Worm (Caenorhabditis elegans) whole organism, late embryonic: ENCODE measurements around the gene alh-7.

Source experiments
- C08G9.2 ChIP-seq: sonication (generic microtip); optimal IDR thresholded peaks from 2 replicates; lab custom pipeline; 2016; ENCODE audit warnings: mild to moderate bottlenecking, missing genetic modification characterization, moderate library complexity, missing compliant biosample characterization
- C38D4.7 ChIP-seq: fragments of 200-800 bp; sonication (Bioruptor generic); optimal IDR thresholded peaks from 2 replicates; lab custom pipeline; 2018; ENCODE audit warnings: mild to moderate bottlenecking, missing genetic modification characterization, moderate library complexity, missing compliant biosample characterization
- K09A11.1 ChIP-seq: sonication (generic microtip); optimal IDR thresholded peaks from 2 replicates; lab custom pipeline; 2017; ENCODE audit warnings: antibody characterized with exemption, mild to moderate bottlenecking, missing genetic modification characterization, missing compliant biosample characterization; ENCODE audit not compliant: insufficient read depth
- T23F11.4 ChIP-seq: fragments of 200-800 bp; sonication (Bioruptor generic); optimal IDR thresholded peaks from 2 replicates; lab custom pipeline; 2018; ENCODE audit warnings: mild to moderate bottlenecking, missing genetic modification characterization, missing compliant biosample characterization
- Y22D7AL.16 ChIP-seq: sonication (generic microtip); optimal IDR thresholded peaks from 2 replicates; lab custom pipeline; 2016; ENCODE audit warnings: missing genetic modification characterization, missing compliant biosample characterization
- ama-1 ChIP-seq: fragments of 150-350 bp; optimal IDR thresholded peaks from 2 replicates; lab custom pipeline; 2014
- ceh-18 ChIP-seq: sonication (generic microtip); optimal IDR thresholded peaks from 2 replicates; lab custom pipeline; 2016; ENCODE audit warnings: missing genetic modification characterization, missing compliant biosample characterization
- ceh-19 ChIP-seq: fragments of 200-800 bp; sonication (Bioruptor generic); optimal IDR thresholded peaks from 2 replicates; lab custom pipeline; 2018; ENCODE audit warnings: mild to moderate bottlenecking, missing genetic modification characterization, missing compliant biosample characterization
- ceh-22 ChIP-seq: sonication (generic microtip); optimal IDR thresholded peaks from 2 replicates; lab custom pipeline; 2017; ENCODE audit warnings: missing biosample characterization, missing genetic modification characterization
- ceh-34 ChIP-seq: sonication (generic microtip); optimal IDR thresholded peaks from 2 replicates; lab custom pipeline; 2016; ENCODE audit warnings: mild to moderate bottlenecking, missing genetic modification characterization, missing compliant biosample characterization
- ceh-45 ChIP-seq: fragments of 200-800 bp; sonication (Bioruptor generic); IDR thresholded peaks from 2 replicates; pipeline ENCODE4 v1.3.6; 2022; ENCODE audit warnings: missing genetic modification reagents, missing genetic modification characterization, missing compliant biosample characterization
- ceh-9 ChIP-seq: sonication (generic microtip); optimal IDR thresholded peaks from 2 replicates; lab custom pipeline; 2016; ENCODE audit warnings: mild to moderate bottlenecking, missing genetic modification characterization, inconsistent platforms, missing compliant biosample characterization
- che-1 ChIP-seq: sonication (generic microtip); optimal IDR thresholded peaks from 2 replicates; lab custom pipeline; 2016; ENCODE audit warnings: mild to moderate bottlenecking, missing genetic modification characterization, missing compliant biosample characterization
- dmd-4 ChIP-seq: sonication (generic microtip); optimal IDR thresholded peaks from 2 replicates; lab custom pipeline; 2016; ENCODE audit warnings: borderline replicate concordance, missing genetic modification characterization, missing compliant biosample characterization
- dve-1 ChIP-seq: sonication (generic microtip); optimal IDR thresholded peaks from 2 replicates; lab custom pipeline; 2017; ENCODE audit warnings: antibody characterized with exemption, mild to moderate bottlenecking, missing genetic modification characterization, missing compliant biosample characterization
- elt-2 ChIP-seq: sonication (generic microtip); optimal IDR thresholded peaks from 2 replicates; lab custom pipeline; 2016; ENCODE audit warnings: missing genetic modification reagents, missing genetic modification characterization, missing compliant biosample characterization
- ets-4 ChIP-seq: sonication (generic microtip); optimal IDR thresholded peaks from 2 replicates; lab custom pipeline; 2016; ENCODE audit warnings: missing genetic modification characterization, missing compliant biosample characterization
- fax-1 ChIP-seq: sonication (generic microtip); optimal IDR thresholded peaks from 2 replicates; lab custom pipeline; 2016; ENCODE audit warnings: missing genotype, missing genetic modification characterization, missing compliant biosample characterization
- fkh-10 ChIP-seq: fragments of 150-350 bp; optimal IDR thresholded peaks from 2 replicates; lab custom pipeline; 2014; ENCODE audit warnings: missing biosample characterization, missing genetic modification reagents, missing genetic modification characterization
- hlh-13 ChIP-seq: fragments of 200-800 bp; sonication (Bioruptor generic); optimal IDR thresholded peaks from 2 replicates; lab custom pipeline; 2018; ENCODE audit warnings: mild to moderate bottlenecking, missing genetic modification characterization, missing compliant biosample characterization
- hlh-6 ChIP-seq: sonication (generic microtip); optimal IDR thresholded peaks from 2 replicates; lab custom pipeline; 2016; ENCODE audit warnings: missing genotype, missing genetic modification characterization, missing compliant biosample characterization
- lin-11 ChIP-seq: fragments of 200-800 bp; sonication (Bioruptor generic); optimal IDR thresholded peaks from 2 replicates; lab custom pipeline; 2018; ENCODE audit warnings: mild to moderate bottlenecking, missing genetic modification characterization, missing compliant biosample characterization
- madf-2 ChIP-seq: sonication (generic microtip); optimal IDR thresholded peaks from 2 replicates; lab custom pipeline; 2017; ENCODE audit warnings: missing genetic modification characterization, missing compliant biosample characterization
- nhr-232 ChIP-seq: sonication (generic microtip); optimal IDR thresholded peaks from 2 replicates; lab custom pipeline; 2016; ENCODE audit warnings: missing genetic modification characterization, missing compliant biosample characterization
- npax-4 ChIP-seq: sonication (generic microtip); optimal IDR thresholded peaks from 2 replicates; lab custom pipeline; 2016; ENCODE audit warnings: missing genetic modification characterization, missing compliant biosample characterization
- odd-2 ChIP-seq: sonication (generic microtip); optimal IDR thresholded peaks from 2 replicates; lab custom pipeline; 2017; ENCODE audit warnings: antibody characterized with exemption, mild to moderate bottlenecking, missing genetic modification characterization, missing compliant biosample characterization
- pag-3 ChIP-seq: sonication (generic microtip); optimal IDR thresholded peaks from 2 replicates; lab custom pipeline; 2016; ENCODE audit warnings: missing compliant biosample characterization, missing genetic modification characterization, borderline replicate concordance
- pat-9 ChIP-seq: fragments of 200-800 bp; sonication (Bioruptor generic); optimal IDR thresholded peaks from 2 replicates; lab custom pipeline; 2018; ENCODE audit warnings: mild to moderate bottlenecking, missing genetic modification characterization, moderate library complexity, missing compliant biosample characterization
- pax-1 ChIP-seq: fragments of 150-350 bp; optimal IDR thresholded peaks from 2 replicates; lab custom pipeline; 2014; ENCODE audit warnings: missing biosample characterization, missing genetic modification characterization
- pha-4 ChIP-seq: fragments of 150-350 bp; optimal IDR thresholded peaks from 2 replicates; lab custom pipeline; 2018; ENCODE audit warnings: missing biosample characterization, missing genetic modification reagents, missing genetic modification characterization
- pros-1 ChIP-seq: fragments of 150-350 bp; optimal IDR thresholded peaks from 2 replicates; lab custom pipeline; 2014; ENCODE audit warnings: missing biosample characterization, missing genetic modification reagents, missing genetic modification characterization
- ref-2 ChIP-seq: sonication (generic microtip); optimal IDR thresholded peaks from 2 replicates; lab custom pipeline; 2016; ENCODE audit warnings: missing genetic modification characterization, missing compliant biosample characterization
- rnt-1 ChIP-seq: sonication (generic microtip); optimal IDR thresholded peaks from 2 replicates; lab custom pipeline; 2016; ENCODE audit warnings: missing genetic modification characterization, missing compliant biosample characterization
- sdc-2 ChIP-seq: sonication (generic microtip); optimal IDR thresholded peaks from 2 replicates; lab custom pipeline; 2016; ENCODE audit warnings: missing genotype, missing genetic modification characterization, missing compliant biosample characterization
- sox-2 ChIP-seq: fragments of 200-800 bp; sonication (Bioruptor generic); IDR thresholded peaks from 2 replicates; pipeline ENCODE4 v1.3.6; 2022; ENCODE audit warnings: missing genetic modification reagents, missing genetic modification characterization, missing compliant biosample characterization
- sox-4 ChIP-seq: sonication (generic microtip); optimal IDR thresholded peaks from 2 replicates; lab custom pipeline; 2017; ENCODE audit warnings: mild to moderate bottlenecking, missing genetic modification characterization, inconsistent platforms, missing compliant biosample characterization
- syd-9 ChIP-seq: sonication (generic microtip); optimal IDR thresholded peaks from 2 replicates; lab custom pipeline; 2016; ENCODE audit warnings: mild to moderate bottlenecking, missing genetic modification characterization, moderate library complexity, missing compliant biosample characterization
- tbx-2 ChIP-seq: sonication (generic microtip); optimal IDR thresholded peaks from 2 replicates; lab custom pipeline; 2016; ENCODE audit warnings: missing genetic modification characterization, missing compliant biosample characterization
- ttx-3 ChIP-seq: sonication (generic microtip); optimal IDR thresholded peaks from 2 replicates; lab custom pipeline; 2016; ENCODE audit warnings: missing genetic modification reagents, missing genetic modification characterization, missing compliant biosample characterization
- unc-3 ChIP-seq, 2 experiments: fragments of 200-800 bp in 1 of 2; sonication (Bioruptor generic) in 1 of 2; sonication (generic microtip) in 1 of 2; conservative IDR thresholded peaks in 1 of 2; optimal IDR thresholded peaks in 1 of 2; 2 replicates each; pipeline versions ENCODE4 v1.3.6 to Lab custom; 2016 to 2022; ENCODE audit warnings: missing compliant biosample characterization in 2 of 2, missing genetic modification characterization in 2 of 2, missing genetic modification reagents in 1 of 2
- unc-55 ChIP-seq: sonication (generic microtip); optimal IDR thresholded peaks from 2 replicates; lab custom pipeline; 2017; ENCODE audit warnings: missing biosample characterization, missing genetic modification reagents, missing genetic modification characterization
- zip-5 ChIP-seq: sonication (generic microtip); optimal IDR thresholded peaks from 2 replicates; lab custom pipeline; 2016; ENCODE audit warnings: missing genetic modification characterization, missing compliant biosample characterization
- ztf-16 ChIP-seq: sonication (generic microtip); optimal IDR thresholded peaks from 2 replicates; lab custom pipeline; 2017; ENCODE audit warnings: missing genetic modification characterization, missing compliant biosample characterization

Gene alh-7

DNA sequence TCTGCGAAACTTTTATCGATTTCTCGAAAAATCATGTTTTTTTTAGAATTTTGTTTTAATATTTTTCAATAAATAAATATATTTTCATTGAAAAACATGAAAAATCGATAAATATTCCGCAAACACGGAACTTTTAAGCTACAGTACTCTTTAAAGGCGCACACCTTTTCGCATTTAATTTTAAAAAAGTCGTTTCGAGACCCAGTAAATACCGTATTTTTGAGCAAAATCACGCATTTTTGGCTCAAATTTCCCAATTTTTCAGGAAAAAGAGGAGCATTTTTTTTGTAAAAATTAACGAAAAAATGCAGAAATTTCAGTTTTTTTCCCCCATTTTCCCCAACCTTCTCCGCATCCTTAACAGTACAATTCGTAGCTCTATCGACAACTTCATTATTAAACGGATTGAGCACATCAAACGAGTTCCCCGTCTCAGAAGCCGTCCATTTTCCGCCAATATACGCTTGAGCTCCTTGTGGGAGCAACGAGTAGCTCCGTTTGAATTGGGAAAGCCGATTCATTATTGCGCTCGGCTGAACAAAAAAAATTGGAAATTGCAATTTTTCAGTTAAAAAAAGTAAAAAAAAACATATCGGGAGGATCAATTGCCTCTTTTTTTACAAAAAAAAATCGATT lies at the start of gene alh-7:
Gene alh-7, minus strand, starts transcription at position 533 of the 636 bp plus-strand sequence.
- TF ChIP-seq ceh-18 (no peak), sox-2 (GFP tag; lab: Robert Waterston, UW) (no peak), hlh-6 (tag; lab: Kevin White, UChicago) (no peak), fax-1 (tag; lab: Kevin White, UChicago) (no peak), zip-5 (no peak), tbx-2 (tag; lab: Kevin White, UChicago) (no peak), ceh-9 (no peak), npax-4 (no peak), ceh-45 (GFP tag; lab: Robert Waterston, UW) (no peak), ref-2 (tag; lab: Kevin White, UChicago) (no peak), rnt-1 (tag; lab: Kevin White, UChicago) (no peak), che-1 (tag; lab: Kevin White, UChicago) (no peak), C38D4.7 (GFP tag; lab: Kevin White, UChicago) (no peak), pax-1 (tag; lab: Kevin White, UChicago) (no peak), T23F11.4 (no peak), pha-4 (tag; lab: Kevin White, UChicago) (no peak), ztf-16 (tag; lab: Kevin White, UChicago) (no peak)

DNA sequence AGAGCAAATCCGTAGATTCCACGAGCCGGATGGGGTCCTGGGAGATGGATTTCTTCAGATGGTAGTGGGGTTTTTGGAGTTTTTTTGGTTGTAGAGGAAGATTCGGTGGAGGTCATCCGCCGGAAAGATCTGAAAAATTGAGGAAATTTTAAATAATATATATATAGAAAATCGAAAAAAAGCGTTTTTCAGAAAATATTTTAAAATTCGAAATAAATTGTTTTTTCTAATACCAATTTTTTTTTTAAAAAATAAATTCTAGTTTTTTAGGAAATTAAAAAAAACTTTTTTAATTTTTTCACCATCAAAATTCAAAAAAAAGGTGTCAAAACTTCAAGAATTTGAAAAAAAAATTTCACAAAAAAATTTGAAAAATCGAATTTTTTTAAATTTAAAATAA lies 49.4 kb upstream of the alh-7 start, which contains the start of the genes noa-1 and Y48E1B.17:
Gene noa-1, minus strand, starts transcription at position 101 of the 400 bp plus-strand sequence.
Gene Y48E1B.17, minus strand, starts transcription at position 129 of the 400 bp plus-strand sequence.
- TF ChIP-seq K09A11.1 (tag; lab: Kevin White, UChicago) (no peak), pag-3 (tag; lab: Kevin White, UChicago) (no peak), ceh-18 (no peak), ceh-34 (tag; lab: Kevin White, UChicago) (no peak), elt-2 (tag; lab: Kevin White, UChicago) (no peak), ceh-22 (tag; lab: Kevin White, UChicago) (no peak), dve-1 (no peak), hlh-13 (GFP tag; lab: Kevin White, UChicago) (no peak), lin-11 (tag; lab: Kevin White, UChicago) (no peak), syd-9 (no peak), fkh-10 (no peak), madf-2 (tag; lab: Kevin White, UChicago) (no peak), nhr-232 (no peak), unc-55 (GFP tag; lab: Kevin White, UChicago) (no peak), ceh-45 (GFP tag; lab: Robert Waterston, UW) (no peak), pat-9 (tag; lab: Kevin White, UChicago) (no peak), unc-3 (GFP tag; conservative IDR thresholded peaks at IDR 0.05; lab: Robert Waterston, UW) (no peak), unc-3 (tag; optimal IDR thresholded peaks at IDR 0.05; lab: Kevin White, UChicago) (no peak), ceh-19 (GFP tag; lab: Kevin White, UChicago) (no peak), ttx-3 (tag; lab: Kevin White, UChicago) (no peak), ets-4 (tag; lab: Kevin White, UChicago) (no peak)

- TF ChIP-seq pros-1 (tag; lab: Kevin White, UChicago), result no peak
- TF ChIP-seq pax-1 (tag; lab: Kevin White, UChicago), result no peak
- no peak for TF ChIP-seq elt-2 (tag; lab: Kevin White, UChicago)
- TF ChIP-seq odd-2, result no peak
- TF ChIP-seq Y22D7AL.16 (tag; lab: Kevin White, UChicago), result no peak
- no peak for TF ChIP-seq pag-3 (tag; lab: Kevin White, UChicago)
- no peak for TF ChIP-seq ama-1 (lab: Kevin White, UChicago)
- no peak for TF ChIP-seq dmd-4 (tag; lab: Kevin White, UChicago)
- TF ChIP-seq sox-4 (tag; lab: Kevin White, UChicago), result no peak
- TF ChIP-seq C08G9.2 (tag; lab: Kevin White, UChicago), result no peak
- no peak for TF ChIP-seq sdc-2 (tag; lab: Kevin White, UChicago)
- TF ChIP-seq, all 69 proteins: peak for 0
Measured at ce11 chrII:13531118-13531517, 39.5 kb upstream of the alh-7 start, which contains the start of gene snx-14. Gene snx-14, minus strand, starts transcription at chrII:13531218.
